Fruit fly (Drosophila melanogaster): ENCODE results near the gene CG16986.

The CG16986 gene

DNA sequence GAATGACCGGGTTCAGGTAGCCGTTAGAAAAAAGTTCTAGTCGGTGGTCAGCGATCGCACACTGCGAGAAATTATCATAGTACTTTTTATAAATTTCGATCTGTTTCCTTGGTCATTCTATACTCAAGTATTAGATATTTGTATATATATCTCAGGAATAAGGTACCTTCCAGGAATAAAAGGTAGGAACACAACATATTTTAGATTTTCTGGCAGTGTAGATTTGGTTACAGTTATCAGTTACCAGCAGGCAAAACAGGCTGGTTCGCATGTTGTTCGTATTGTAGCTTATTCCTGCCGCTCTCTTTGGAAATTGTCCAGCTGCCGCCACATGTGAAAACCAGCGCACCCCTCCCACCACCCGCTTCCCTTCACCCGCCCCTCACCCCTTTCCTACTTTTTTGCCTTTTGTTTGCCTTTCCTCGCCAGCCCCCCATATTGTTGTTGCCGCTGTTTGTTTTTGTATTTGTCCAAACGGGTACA, 18.7 kb upstream of the CG16986 start (continued):
- TF ChIP-seq CG34224 (GFP tag; IDR thresholded peaks at IDR 0.05; ENCODE audit: partially characterized antibody) (no peak), CG7839 (tag; optimal IDR thresholded peaks at IDR 0.05) (peak; percentile 88), nau (GFP tag; optimal IDR thresholded peaks at IDR 0.05) (peak; percentile 82), CG2712 (tag; optimal IDR thresholded peaks at IDR 0.05) (peak; percentile 88), CG6175 (GFP tag; IDR thresholded peaks at IDR 0.05) (no peak), nmo (GFP tag; optimal IDR thresholded peaks at IDR 0.05) (peak; percentile 90), Drgx (GFP tag; IDR thresholded peaks at IDR 0.05) (peak; percentile 84), MTF-1 (GFP tag; optimal IDR thresholded peaks at IDR 0.05; ENCODE audit: borderline replicate concordance) (peak; percentile 70), Doc3 (GFP tag; IDR thresholded peaks at IDR 0.05; ENCODE audit: partially characterized antibody) (no peak), Hsf (GFP tag; optimal IDR thresholded peaks at IDR 0.05) (peak; percentile 72), CG11093 (GFP tag; IDR thresholded peaks at IDR 0.05) (peak; percentile 77; the same call in 2 of the 3 replicates), CG10462 (GFP tag; optimal IDR thresholded peaks at IDR 0.05) (peak; percentile 70), Oli (tag; optimal IDR thresholded peaks at IDR 0.05) (peak; percentile 90), repo (GFP tag; optimal IDR thresholded peaks at IDR 0.05) (peak; percentile 36), Rfx (GFP tag; IDR thresholded peaks at IDR 0.05) (peak; percentile 83), CG3847 (GFP tag; IDR thresholded peaks at IDR 0.05) (peak; percentile 92), CG8089 (GFP tag; optimal IDR thresholded peaks at IDR 0.05) (peak; percentile 50), CG1602 (GFP tag; optimal IDR thresholded peaks at IDR 0.05) (peak; percentile 73), mirr (GFP tag; optimal IDR thresholded peaks at IDR 0.05) (no peak), Mrtf (GFP tag; IDR thresholded peaks at IDR 0.05) (peak; percentile 65; the same call in 2 of the 3 replicates), CG1647 (GFP tag; optimal IDR thresholded peaks at IDR 0.05) (peak; percentile 54), Atf6 (GFP tag; IDR thresholded peaks at IDR 0.05) (peak; percentile 92), MBD-R2 (GFP tag; IDR thresholded peaks at IDR 0.05) (peak; percentile 82; the same call in 1 of the 2 replicates), CG12104 (GFP tag; optimal IDR thresholded peaks at IDR 0.05) (peak; percentile 59), CG10274 (GFP tag; optimal IDR thresholded peaks at IDR 0.05) (peak; percentile 72), CG1233 (GFP tag; optimal IDR thresholded peaks at IDR 0.05) (peak; percentile 80), HLH3B (GFP tag; IDR thresholded peaks at IDR 0.05) (peak; percentile 85), chinmo (GFP tag; IDR thresholded peaks at IDR 0.05; ENCODE audit: partially characterized antibody) (no peak), CG4854 (GFP tag; optimal IDR thresholded peaks at IDR 0.05) (peak; percentile 77), B-H2 (GFP tag; optimal IDR thresholded peaks at IDR 0.05) (no peak), Elba2 (GFP tag; optimal IDR thresholded peaks at IDR 0.05) (no peak), cwo (GFP tag; optimal IDR thresholded peaks at IDR 0.05) (peak; percentile 65), MESR4 (GFP tag; optimal IDR thresholded peaks at IDR 0.05) (peak; percentile 23), CG2202 (tag; optimal IDR thresholded peaks at IDR 0.05) (peak; percentile 81), dan (GFP tag; IDR thresholded peaks at IDR 0.05) (no peak), disco-r (GFP tag; optimal IDR thresholded peaks at IDR 0.05) (peak; percentile 55), NC2α (GFP tag; optimal IDR thresholded peaks at IDR 0.05) (peak; percentile 41), BtbVII (GFP tag; optimal IDR thresholded peaks at IDR 0.05) (peak; percentile 71), Abd-B (GFP tag; optimal IDR thresholded peaks at IDR 0.05) (peak; percentile 64), tgo (GFP tag; IDR thresholded peaks at IDR 0.05) (peak; percentile 61), NFAT (GFP tag; IDR thresholded peaks at IDR 0.05) (peak; percentile 59), CG4360 (GFP tag; IDR thresholded peaks at IDR 0.05) (peak; percentile 77), CG6254 (GFP tag; optimal IDR thresholded peaks at IDR 0.05) (peak; percentile 82), CG10321 (GFP tag; IDR thresholded peaks at IDR 0.05) (peak; percentile 69), CG2129 (GFP tag; IDR thresholded peaks at IDR 0.05; ENCODE audit: partially characterized antibody) (no peak), HmgD (GFP tag; optimal IDR thresholded peaks at IDR 0.05) (no peak), sens-2 (GFP tag; IDR thresholded peaks at IDR 0.05) (peak; percentile 86), CG10979 (tag; optimal IDR thresholded peaks at IDR 0.05) (peak; percentile 94), D19A (tag; optimal IDR thresholded peaks at IDR 0.05) (peak; percentile 85), org-1 (GFP tag; optimal IDR thresholded peaks at IDR 0.05) (peak; percentile 81)

Data from whole organism, embryonic.